Fruit fly (Drosophila melanogaster): ENCODE measurements around the gene Task7.

- TF ChIP-seq Sin3A (optimal IDR thresholded peaks at IDR 0.05) = no peak
- no peak for TF ChIP-seq insv (optimal IDR thresholded peaks at IDR 0.05)
- no peak for TF ChIP-seq psq (optimal IDR thresholded peaks at IDR 0.05)
- TF ChIP-seq ttk (optimal IDR thresholded peaks at IDR 0.05) = no peak
- TF ChIP-seq Myc (optimal IDR thresholded peaks at IDR 0.05) = no peak
- TF ChIP-seq h (optimal IDR thresholded peaks at IDR 0.05) = no peak
Measured at dm6 chr3R:9436358-9436972, 24.4 kb upstream of the Task7 start.

Data from Kc167 (cell line).